Fruit fly (Drosophila melanogaster) whole organism, embryonic: ENCODE data around the gene Rad17.

Experiments used
- ATbp ChIP-seq: fragments of 200-800 bp; sonication (Bioruptor generic); optimal IDR thresholded peaks from 2 replicates; lab custom pipeline; 2017; ENCODE audit warnings: missing biosample characterization, mild to moderate bottlenecking, missing genetic modification characterization, missing genetic modification reagents
- Bdp1 ChIP-seq: fragments of 200-800 bp; sonication (Bioruptor generic); optimal IDR thresholded peaks from 3 replicates; lab custom pipeline; 2016; ENCODE audit warnings: missing biosample characterization, missing genetic modification characterization
- CG10267 ChIP-seq: fragments of 200-800 bp; sonication (Bioruptor generic); optimal IDR thresholded peaks from 2 replicates; lab custom pipeline; 2018; ENCODE audit warnings: missing biosample characterization, mild to moderate bottlenecking, missing genetic modification characterization, moderate library complexity
- CG10366 ChIP-seq: fragments of 200-800 bp; sonication (Bioruptor generic); IDR thresholded peaks from 2 replicates; pipeline ENCODE4 v1.3.6; 2022; ENCODE audit warnings: missing biosample characterization, missing genetic modification characterization
- CG11398 ChIP-seq: fragments of 200-800 bp; sonication (Bioruptor generic); optimal IDR thresholded peaks from 2 replicates; lab custom pipeline; 2016; ENCODE audit warnings: missing biosample characterization, missing genetic modification characterization
- CG12104 ChIP-seq: fragments of 200-800 bp; sonication (Bioruptor generic); optimal IDR thresholded peaks from 3 replicates; lab custom pipeline; 2016; ENCODE audit warnings: missing biosample characterization, missing genetic modification characterization
- CG12659 ChIP-seq: fragments of 200-800 bp; sonication (Bioruptor generic); optimal IDR thresholded peaks from 3 replicates; lab custom pipeline; 2017; ENCODE audit warnings: mild to moderate bottlenecking, missing biosample characterization, missing genetic modification reagents, missing genetic modification characterization
- CG15011 ChIP-seq: fragments of 200-800 bp; sonication (Bioruptor generic); optimal IDR thresholded peaks from 3 replicates; lab custom pipeline; 2018; ENCODE audit warnings: missing biosample characterization, mild to moderate bottlenecking, missing genetic modification characterization
- CG15073 ChIP-seq: fragments of 200-800 bp; sonication (Bioruptor generic); optimal IDR thresholded peaks from 2 replicates; lab custom pipeline; 2016; ENCODE audit warnings: missing biosample characterization, missing genetic modification characterization
- CG33557 ChIP-seq: fragments of 200-800 bp; sonication (Bioruptor generic); optimal IDR thresholded peaks from 2 replicates; lab custom pipeline; 2019; ENCODE audit warnings: missing biosample characterization, mild to moderate bottlenecking, missing genetic modification characterization, moderate library complexity
- CG3407 ChIP-seq: fragments of 200-800 bp; sonication (Bioruptor generic); optimal IDR thresholded peaks from 2 replicates; lab custom pipeline; 2018; ENCODE audit warnings: missing biosample characterization, mild to moderate bottlenecking, missing genetic modification characterization
- CG3995 ChIP-seq: fragments of 200-800 bp; sonication (Bioruptor generic); optimal IDR thresholded peaks from 3 replicates; lab custom pipeline; 2016; ENCODE audit warnings: missing biosample characterization, missing genetic modification characterization
- CG4360 ChIP-seq: fragments of 200-800 bp; sonication (Bioruptor generic); IDR thresholded peaks from 2 replicates; pipeline ENCODE4 v1.3.6; 2022; ENCODE audit warnings: missing biosample characterization, missing genetic modification characterization
- CG6254 ChIP-seq: fragments of 200-800 bp; sonication (Bioruptor generic); optimal IDR thresholded peaks from 3 replicates; lab custom pipeline; 2017; ENCODE audit warnings: mild to moderate bottlenecking, missing biosample characterization, missing genetic modification reagents, missing genetic modification characterization
- Chrac-16 ChIP-seq: fragments of 200-800 bp; sonication (Bioruptor generic); optimal IDR thresholded peaks from 3 replicates; lab custom pipeline; 2016; ENCODE audit warnings: missing biosample characterization, missing genetic modification characterization
- Fer3 ChIP-seq: fragments of 200-800 bp; sonication (Bioruptor generic); optimal IDR thresholded peaks from 2 replicates; lab custom pipeline; 2018; ENCODE audit warnings: missing biosample characterization, mild to moderate bottlenecking, missing genetic modification characterization, moderate library complexity
- HLH54F ChIP-seq: fragments of 200-800 bp; sonication (Bioruptor generic); optimal IDR thresholded peaks from 3 replicates; lab custom pipeline; 2016; ENCODE audit warnings: missing biosample characterization, missing genetic modification characterization
- Hr39 ChIP-seq: fragments of >200 bp; optimal IDR thresholded peaks from 2 replicates; lab custom pipeline; 2017
- Hsf ChIP-seq: fragments of 200-800 bp; sonication (Bioruptor generic); optimal IDR thresholded peaks from 3 replicates; lab custom pipeline; 2016; ENCODE audit warnings: missing biosample characterization, missing genetic modification characterization
- Mad ChIP-seq: fragments of 200-800 bp; sonication (Bioruptor generic); optimal IDR thresholded peaks from 2 replicates; lab custom pipeline; 2016; ENCODE audit warnings: missing biosample characterization, missing genetic modification characterization
- NC2α ChIP-seq: fragments of 200-800 bp; sonication (Bioruptor generic); optimal IDR thresholded peaks from 2 replicates; lab custom pipeline; 2016; ENCODE audit warnings: missing biosample characterization, missing genetic modification characterization
- NK7.1 ChIP-seq: fragments of 200-800 bp; sonication (Bioruptor generic); optimal IDR thresholded peaks from 3 replicates; lab custom pipeline; 2016; ENCODE audit warnings: missing biosample characterization, missing genetic modification characterization
- Xbp1 ChIP-seq: fragments of 200-800 bp; sonication (Bioruptor generic); optimal IDR thresholded peaks from 3 replicates; lab custom pipeline; 2016; ENCODE audit warnings: missing biosample characterization, mild to moderate bottlenecking, missing genetic modification characterization
- ac ChIP-seq: fragments of 200-800 bp; sonication (Bioruptor generic); optimal IDR thresholded peaks from 3 replicates; lab custom pipeline; 2017; ENCODE audit warnings: missing biosample characterization, mild to moderate bottlenecking, missing genetic modification characterization
- aop ChIP-seq: fragments of 200-800 bp; sonication (Bioruptor generic); IDR thresholded peaks from 2 replicates; pipeline ENCODE4 v1.3.6; 2022; ENCODE audit warnings: missing biosample characterization, missing genetic modification characterization
- ash1 ChIP-seq: fragments of 200-800 bp; sonication (Bioruptor generic); optimal IDR thresholded peaks from 2 replicates; lab custom pipeline; 2018; ENCODE audit warnings: missing biosample characterization, mild to moderate bottlenecking, missing genetic modification characterization
- bbx ChIP-seq: fragments of 200-800 bp; sonication (Bioruptor generic); IDR thresholded peaks from 2 replicates; pipeline ENCODE4 v1.3.6; 2022; ENCODE audit warnings: missing biosample characterization, missing genetic modification characterization; ENCODE audit not compliant: partially characterized antibody
- bowl ChIP-seq: fragments of 200-800 bp; sonication (Bioruptor generic); IDR thresholded peaks from 2 replicates; pipeline ENCODE4 v1.3.6; 2022; ENCODE audit warnings: missing biosample characterization, missing genetic modification characterization
- caup ChIP-seq: fragments of 200-800 bp; sonication (Bioruptor generic); optimal IDR thresholded peaks from 3 replicates; lab custom pipeline; 2017; ENCODE audit warnings: missing biosample characterization, mild to moderate bottlenecking, missing genetic modification characterization, moderate library complexity; ENCODE audit not compliant: severe bottlenecking
- chn ChIP-seq: fragments of 200-800 bp; sonication (Bioruptor generic); optimal IDR thresholded peaks from 2 replicates; lab custom pipeline; 2016; ENCODE audit warnings: missing biosample characterization, missing genetic modification characterization
- gsb ChIP-seq: fragments of 200-800 bp; sonication (Bioruptor generic); IDR thresholded peaks from 2 replicates; pipeline ENCODE4 v1.3.6; 2022; ENCODE audit warnings: missing biosample characterization, missing genetic modification characterization
- her ChIP-seq: fragments of 200-800 bp; sonication (Bioruptor generic); optimal IDR thresholded peaks from 2 replicates; lab custom pipeline; 2016; ENCODE audit warnings: missing biosample characterization, missing genetic modification characterization
- klu ChIP-seq: fragments of 200-800 bp; sonication (Bioruptor generic); IDR thresholded peaks from 2 replicates; pipeline ENCODE4 v1.3.6; 2022; ENCODE audit warnings: missing biosample characterization, missing genetic modification characterization
- lmd ChIP-seq: fragments of 200-800 bp; sonication (Bioruptor generic); IDR thresholded peaks from 2 replicates; pipeline ENCODE4 v1.3.6; 2022; ENCODE audit warnings: missing biosample characterization, missing genetic modification characterization
- odd ChIP-seq: fragments of 200-800 bp; sonication (Bioruptor generic); optimal IDR thresholded peaks from 2 replicates; lab custom pipeline; 2017; ENCODE audit warnings: missing biosample characterization, mild to moderate bottlenecking, missing genetic modification characterization
- org-1 ChIP-seq: fragments of 200-800 bp; sonication (Bioruptor generic); optimal IDR thresholded peaks from 2 replicates; lab custom pipeline; 2017; ENCODE audit warnings: missing biosample characterization, missing genetic modification characterization
- pum ChIP-seq: fragments of 200-800 bp; sonication (Bioruptor generic); optimal IDR thresholded peaks from 2 replicates; lab custom pipeline; 2016; ENCODE audit warnings: missing biosample characterization, missing genetic modification characterization
- sim ChIP-seq: fragments of 200-800 bp; sonication (Bioruptor generic); IDR thresholded peaks from 2 replicates; pipeline ENCODE4 v1.3.6; 2022; ENCODE audit warnings: missing biosample characterization, missing genetic modification characterization
- sisA ChIP-seq: fragments of 200-800 bp; sonication (Bioruptor generic); IDR thresholded peaks from 2 replicates; pipeline ENCODE4 v1.3.6; 2022; ENCODE audit warnings: missing biosample characterization, missing genetic modification characterization
- sna ChIP-seq: fragments of 200-800 bp; sonication (Bioruptor generic); IDR thresholded peaks from 2 replicates; pipeline ENCODE4 v1.3.6; 2022; ENCODE audit warnings: missing biosample characterization, missing genetic modification characterization; ENCODE audit not compliant: partially characterized antibody
- tin ChIP-seq: fragments of 200-800 bp; sonication (Bioruptor generic); optimal IDR thresholded peaks from 3 replicates; lab custom pipeline; 2016; ENCODE audit warnings: missing biosample characterization, missing genetic modification characterization
- unc-4 ChIP-seq: fragments of 200-800 bp; sonication (Bioruptor generic); IDR thresholded peaks from 2 replicates; pipeline ENCODE4 v1.3.6; 2022; ENCODE audit warnings: missing biosample characterization, missing genetic modification characterization; ENCODE audit not compliant: partially characterized antibody
- unpg ChIP-seq: fragments of 200-800 bp; sonication (Bioruptor generic); optimal IDR thresholded peaks from 3 replicates; lab custom pipeline; 2018; ENCODE audit warnings: missing biosample characterization, mild to moderate bottlenecking, missing genetic modification characterization, moderate library complexity
- zen ChIP-seq: fragments of 200-800 bp; sonication (Bioruptor generic); optimal IDR thresholded peaks from 3 replicates; lab custom pipeline; 2018; ENCODE audit warnings: missing biosample characterization, mild to moderate bottlenecking, missing genetic modification characterization, moderate library complexity

Gene Rad17

dm6 chr3R:14670840-14671239 is 7.8 kb upstream of the Rad17 start (continued):
- TF ChIP-seq NK7.1 (GFP tag; lab: Kevin White, UChicago), result no peak
- TF ChIP-seq chn (GFP tag; lab: Kevin White, UChicago), result no peak
- no peak for TF ChIP-seq pum (GFP tag; lab: Kevin White, UChicago)
- no peak for TF ChIP-seq CG11398 (GFP tag; lab: Kevin White, UChicago)
- TF ChIP-seq sisA, result no peak
- no peak for TF ChIP-seq caup (GFP tag; lab: Kevin White, UChicago)
- TF ChIP-seq CG4360, result peak; percentile 40; the same call in 1 of the 2 replicates
- no peak for TF ChIP-seq sim (GFP tag; lab: Robert Waterston, UW)
- peak; percentile 68 for TF ChIP-seq CG15011 (GFP tag; lab: Kevin White, UChicago)
- no peak for TF ChIP-seq aop (GFP tag; lab: Robert Waterston, UW)
- no peak for TF ChIP-seq NC2α (GFP tag; lab: Kevin White, UChicago)
- TF ChIP-seq odd (GFP tag; lab: Kevin White, UChicago), result no peak
- no peak for TF ChIP-seq Hsf
- TF ChIP-seq org-1 (GFP tag; lab: Kevin White, UChicago), result peak; percentile 58
- no peak for TF ChIP-seq CG10366
- TF ChIP-seq ATbp (GFP tag; lab: Kevin White, UChicago), result peak; percentile 62
- TF ChIP-seq lmd (GFP tag; lab: Robert Waterston, UW), result no peak
- no peak for TF ChIP-seq tin (GFP tag; lab: Kevin White, UChicago)
- peak; percentile 61 for TF ChIP-seq zen
- peak; percentile 94 for TF ChIP-seq ac
- peak; percentile 64 for TF ChIP-seq CG3407 (GFP tag; lab: Kevin White, UChicago)
- TF ChIP-seq CG33557 (GFP tag; lab: Kevin White, UChicago), result peak; percentile 96
- TF ChIP-seq unc-4 (GFP tag; lab: Robert Waterston, UW), result no peak
- no peak for TF ChIP-seq Fer3 (tag; lab: Kevin White, UChicago)
- TF ChIP-seq sna (GFP tag; lab: Robert Waterston, UW), result no peak
- TF ChIP-seq bowl (GFP tag; lab: Robert Waterston, UW), result 0 out of 2 replicates have a peak, but pooled peaks have one; percentile 18
- TF ChIP-seq CG10267 (tag; lab: Kevin White, UChicago), result peak; percentile 64
- TF ChIP-seq Xbp1 (GFP tag; lab: Kevin White, UChicago), result no peak
- no peak for TF ChIP-seq bbx (GFP tag; lab: Robert Waterston, UW)
- TF ChIP-seq CG3995 (GFP tag; lab: Kevin White, UChicago), result no peak
- no peak for TF ChIP-seq unpg (GFP tag; lab: Kevin White, UChicago)
- no peak for TF ChIP-seq HLH54F (GFP tag; lab: Kevin White, UChicago)
- TF ChIP-seq CG12104 (GFP tag; lab: Kevin White, UChicago), result peak; percentile 17
- no peak for TF ChIP-seq klu (GFP tag; lab: Robert Waterston, UW)
- no peak for TF ChIP-seq Hr39 (lab: Kevin White, UChicago)
- TF ChIP-seq CG15073 (GFP tag; lab: Kevin White, UChicago), result no peak
- TF ChIP-seq ash1 (GFP tag; lab: Kevin White, UChicago), result peak; percentile 24
- no peak for TF ChIP-seq Chrac-16 (GFP tag; lab: Kevin White, UChicago)
- TF ChIP-seq Bdp1 (GFP tag; lab: Kevin White, UChicago), result no peak
- TF ChIP-seq CG12659 (GFP tag; lab: Kevin White, UChicago), result no peak
- TF ChIP-seq her (GFP tag; lab: Kevin White, UChicago), result no peak
- TF ChIP-seq CG6254 (GFP tag; lab: Kevin White, UChicago), result peak; percentile 57
- no peak for TF ChIP-seq Mad
- no peak for TF ChIP-seq gsb (GFP tag; lab: Robert Waterston, UW)
